3 fruit fly cellular contexts compared by ENCODE assay signal in genomic region chr3L:8456472-8457049, dm6.
TF ChIP-seq lines count a peak whose summit lies in the region.

No protein-coding gene starts in this region.

- TF ChIP-seq CTCF in whole organism, embryonic (GFP tag; optimal IDR thresholded peaks at IDR 0.05; lab: Kevin White, UChicago): no peak

TF ChIP-seq in whole organism, embryonic, 481 proteins besides CTCF, POLR2A, EP300 and RAD21:
- TF ChIP-seq fd64A (GFP tag; optimal IDR thresholded peaks at IDR 0.05; lab: Kevin White, UChicago): peak; percentile 6
- TF ChIP-seq sens (GFP tag; lab: Kevin White, UChicago): peak; percentile 55
- peak; percentile 31 for TF ChIP-seq zen (tag; optimal IDR thresholded peaks at IDR 0.05; lab: Kevin White, UChicago)
- peak; percentile 70 for TF ChIP-seq kni (GFP tag; optimal IDR thresholded peaks at IDR 0.05; lab: Kevin White, UChicago)
- no peak for TF ChIP-seq CG5245 (GFP tag; optimal IDR thresholded peaks at IDR 0.05; lab: Kevin White, UChicago)
- peak; percentile 75 for TF ChIP-seq cg (GFP tag; optimal IDR thresholded peaks at IDR 0.05; lab: Kevin White, UChicago)
- no peak for TF ChIP-seq CG10654 (GFP tag; optimal IDR thresholded peaks at IDR 0.05; lab: Kevin White, UChicago)
- TF ChIP-seq CG12769 (tag; optimal IDR thresholded peaks at IDR 0.05; lab: Kevin White, UChicago): peak; percentile 54
- TF ChIP-seq pros (GFP tag; optimal IDR thresholded peaks at IDR 0.05; lab: Kevin White, UChicago): no peak
- TF ChIP-seq Vsx1 (GFP tag; optimal IDR thresholded peaks at IDR 0.05; lab: Kevin White, UChicago): peak; percentile 9
- peak; percentile 47; the same call in 1 of the 2 replicates for TF ChIP-seq tna (GFP tag; IDR thresholded peaks at IDR 0.05; lab: Robert Waterston, UW; ENCODE audit: partially characterized antibody)
- no peak for TF ChIP-seq Mrtf (GFP tag; IDR thresholded peaks at IDR 0.05; lab: Robert Waterston, UW)
- TF ChIP-seq ap (GFP tag; IDR thresholded peaks at IDR 0.05; lab: Robert Waterston, UW): no peak
- peak; percentile 18 for TF ChIP-seq ftz-f1 (GFP tag; optimal IDR thresholded peaks at IDR 0.05; lab: Kevin White, UChicago)
- TF ChIP-seq Dfd (GFP tag; optimal IDR thresholded peaks at IDR 0.05; lab: Kevin White, UChicago): no peak
- peak in 1 of 2 experiments; percentile 33 for TF ChIP-seq eve (GFP tag; optimal IDR thresholded peaks at IDR 0.05; lab: Kevin White, UChicago)
- peak; percentile 72 for TF ChIP-seq gsb-n (tag; optimal IDR thresholded peaks at IDR 0.05; lab: Kevin White, UChicago)
- peak; percentile 72; the same call in 1 of the 4 replicates for TF ChIP-seq chinmo (GFP tag; IDR thresholded peaks at IDR 0.05; lab: Robert Waterston, UW; ENCODE audit: partially characterized antibody)
- TF ChIP-seq CG5180 (GFP tag; optimal IDR thresholded peaks at IDR 0.05; lab: Kevin White, UChicago): peak; percentile 28
- TF ChIP-seq CG1832 (GFP tag; optimal IDR thresholded peaks at IDR 0.05; lab: Kevin White, UChicago): no peak
- TF ChIP-seq Lpt (GFP tag; optimal IDR thresholded peaks at IDR 0.05; lab: Kevin White, UChicago): no peak
- no peak for TF ChIP-seq CG18476 (GFP tag; optimal IDR thresholded peaks at IDR 0.05; lab: Kevin White, UChicago)
- no peak for TF ChIP-seq CG13296 (GFP tag; optimal IDR thresholded peaks at IDR 0.05; lab: Kevin White, UChicago)
- TF ChIP-seq sd (tag; optimal IDR thresholded peaks at IDR 0.05; lab: Kevin White, UChicago): peak; percentile 57
- TF ChIP-seq tll (GFP tag; optimal IDR thresholded peaks at IDR 0.05; lab: Kevin White, UChicago): peak in 1 of 2 experiments; percentile 16

TF ChIP-seq in whole organism, prepupa, 60 proteins besides CTCF, POLR2A, EP300 and RAD21:
- TF ChIP-seq Blimp-1 (GFP tag; optimal IDR thresholded peaks at IDR 0.05; lab: Kevin White, UChicago): no peak
- peak; percentile 8 for TF ChIP-seq svp (GFP tag; lab: Kevin White, UChicago)

TF ChIP-seq in whole organism, wandering third instar larva, 38 proteins besides CTCF, POLR2A, EP300 and RAD21:
- TF ChIP-seq sv (GFP tag; optimal IDR thresholded peaks at IDR 0.05; lab: Kevin White, UChicago) (no peak), Abd-B (GFP tag; optimal IDR thresholded peaks at IDR 0.05; lab: Kevin White, UChicago) (no peak), Dfd (GFP tag; optimal IDR thresholded peaks at IDR 0.05; lab: Kevin White, UChicago) (peak; percentile 67)
TF ChIP-seq in whole organism, wandering third instar larva: peak in this region for 1.
